Fruit fly (Drosophila melanogaster) whole organism, embryonic: Measurements from ENCODE around the gene Rtnl1.

Experiments used
- Abd-B ChIP-seq: fragments of 200-800 bp; sonication (Bioruptor generic); optimal IDR thresholded peaks from 2 replicates; lab custom pipeline; 2018; ENCODE audit warnings: missing biosample characterization, mild to moderate bottlenecking, missing genetic modification characterization, moderate library complexity
- Antp ChIP-seq: fragments of 200-800 bp; sonication (Bioruptor generic); optimal IDR thresholded peaks from 3 replicates; lab custom pipeline; 2016; ENCODE audit warnings: missing biosample characterization, missing genetic modification characterization
- BEAF-32 ChIP-seq: fragments of 200-800 bp; sonication (Bioruptor generic); optimal IDR thresholded peaks from 3 replicates; lab custom pipeline; 2017; ENCODE audit warnings: missing biosample characterization, missing genetic modification characterization, mild to moderate bottlenecking, moderate library complexity, missing genetic modification reagents
- Bgb ChIP-seq: fragments of 200-800 bp; sonication (Bioruptor generic); IDR thresholded peaks from 2 replicates; pipeline ENCODE4 v1.3.6; 2022; ENCODE audit warnings: missing biosample characterization, missing genetic modification characterization; ENCODE audit not compliant: partially characterized antibody
- CG10209 ChIP-seq: fragments of 200-800 bp; sonication (Bioruptor generic); optimal IDR thresholded peaks from 3 replicates; lab custom pipeline; 2017; ENCODE audit warnings: missing biosample characterization, mild to moderate bottlenecking, missing genetic modification characterization, missing genetic modification reagents
- CG13123 ChIP-seq: fragments of 200-800 bp; sonication (Bioruptor generic); optimal IDR thresholded peaks from 2 replicates; lab custom pipeline; 2016; ENCODE audit warnings: missing biosample characterization, missing genetic modification characterization
- CG13287 ChIP-seq: fragments of 200-800 bp; sonication (Bioruptor generic); IDR thresholded peaks from 2 replicates; pipeline ENCODE4 v1.3.6; 2022; ENCODE audit warnings: missing biosample characterization, missing genetic modification characterization; ENCODE audit not compliant: partially characterized antibody
- CG15011 ChIP-seq: fragments of 200-800 bp; sonication (Bioruptor generic); optimal IDR thresholded peaks from 3 replicates; lab custom pipeline; 2018; ENCODE audit warnings: missing biosample characterization, mild to moderate bottlenecking, missing genetic modification characterization
- CG18764 ChIP-seq: fragments of 200-800 bp; sonication (Bioruptor generic); optimal IDR thresholded peaks from 3 replicates; lab custom pipeline; 2016; ENCODE audit warnings: missing biosample characterization, missing genetic modification characterization
- CG5953 ChIP-seq: fragments of 200-800 bp; sonication (Bioruptor generic); IDR thresholded peaks from 2 replicates; pipeline ENCODE4 v1.3.6; 2022; ENCODE audit warnings: missing biosample characterization, missing genetic modification characterization
- CG6175 ChIP-seq: fragments of 200-800 bp; sonication (Bioruptor generic); IDR thresholded peaks from 3 replicates; pipeline ENCODE4 v1.3.6; 2022; ENCODE audit warnings: missing biosample characterization, missing genetic modification characterization
- CG6791 ChIP-seq: fragments of 200-800 bp; sonication (Bioruptor generic); IDR thresholded peaks from 3 replicates; pipeline ENCODE4 v1.3.6; 2022; ENCODE audit warnings: missing biosample characterization, missing genetic modification characterization; ENCODE audit not compliant: partially characterized antibody
- CG7271 ChIP-seq: fragments of 200-800 bp; sonication (Bioruptor generic); optimal IDR thresholded peaks from 2 replicates; lab custom pipeline; 2018; ENCODE audit warnings: missing biosample characterization, mild to moderate bottlenecking, missing genetic modification characterization, moderate library complexity
- CG7963 ChIP-seq: fragments of 200-800 bp; sonication (Bioruptor generic); IDR thresholded peaks from 3 replicates; pipeline ENCODE4 v1.3.6; 2022; ENCODE audit warnings: missing biosample characterization, missing genetic modification characterization; ENCODE audit not compliant: partially characterized antibody
- CG8924 ChIP-seq: fragments of 200-800 bp; optimal IDR thresholded peaks from 3 replicates; lab custom pipeline; 2019; ENCODE audit warnings: missing biosample characterization, mild to moderate bottlenecking, missing genetic modification characterization, moderate library complexity
- CTCF ChIP-seq: fragments of 200-800 bp; sonication (Bioruptor generic); optimal IDR thresholded peaks from 2 replicates; lab custom pipeline; 2017; ENCODE audit warnings: missing biosample characterization, mild to moderate bottlenecking, missing genetic modification characterization, moderate library complexity
- D19B ChIP-seq: fragments of 200-800 bp; sonication (Bioruptor generic); optimal IDR thresholded peaks from 2 replicates; lab custom pipeline; 2017; ENCODE audit warnings: missing biosample characterization, mild to moderate bottlenecking, missing genetic modification characterization
- Dll ChIP-seq: fragments of 200-800 bp; sonication (Bioruptor generic); IDR thresholded peaks from 4 replicates; pipeline ENCODE4 v1.3.6; 2022; ENCODE audit warnings: missing biosample characterization, missing genetic modification characterization; ENCODE audit not compliant: partially characterized antibody
- Dp ChIP-seq: fragments of 200-800 bp; sonication (Bioruptor generic); optimal IDR thresholded peaks from 2 replicates; lab custom pipeline; 2018; ENCODE audit warnings: missing biosample characterization, mild to moderate bottlenecking, missing genetic modification characterization, moderate library complexity
- GATAe ChIP-seq: fragments of 200-800 bp; sonication (Bioruptor generic); conservative IDR thresholded peaks from 2 replicates; pipeline ENCODE4 v1.3.6; 2022; ENCODE audit warnings: missing biosample characterization, missing genetic modification characterization
- Hey ChIP-seq: fragments of 200-800 bp; sonication (Bioruptor generic); optimal IDR thresholded peaks from 3 replicates; lab custom pipeline; 2018; ENCODE audit warnings: missing biosample characterization, mild to moderate bottlenecking, missing genetic modification characterization
- HmgZ ChIP-seq: fragments of 200-800 bp; sonication (Bioruptor generic); optimal IDR thresholded peaks from 2 replicates; lab custom pipeline; 2018; ENCODE audit warnings: missing biosample characterization, mild to moderate bottlenecking, missing genetic modification characterization
- Mrtf ChIP-seq: fragments of 200-800 bp; sonication (Bioruptor generic); IDR thresholded peaks from 3 replicates; pipeline ENCODE4 v1.3.6; 2022; ENCODE audit warnings: missing biosample characterization, missing genetic modification characterization
- Nf-YC ChIP-seq: fragments of 200-800 bp; optimal IDR thresholded peaks from 3 replicates; lab custom pipeline; 2019; ENCODE audit warnings: missing biosample characterization, mild to moderate bottlenecking, missing genetic modification characterization, moderate library complexity
- YL-1 ChIP-seq: fragments of 200-800 bp; sonication (Bioruptor generic); optimal IDR thresholded peaks from 3 replicates; lab custom pipeline; 2017; ENCODE audit warnings: missing biosample characterization, mild to moderate bottlenecking, missing genetic modification characterization
- bbx ChIP-seq: fragments of 200-800 bp; sonication (Bioruptor generic); IDR thresholded peaks from 2 replicates; pipeline ENCODE4 v1.3.6; 2022; ENCODE audit warnings: missing biosample characterization, missing genetic modification characterization; ENCODE audit not compliant: partially characterized antibody
- chinmo ChIP-seq: fragments of 200-800 bp; sonication (Bioruptor generic); IDR thresholded peaks from 4 replicates; pipeline ENCODE4 v1.3.6; 2022; ENCODE audit warnings: missing biosample characterization, missing genetic modification characterization; ENCODE audit not compliant: partially characterized antibody
- crp ChIP-seq, 2 experiments: fragments of 200-800 bp; sonication (Bioruptor generic); optimal IDR thresholded peaks; 2 replicates in 1 of 2; 3 replicates in 1 of 2; lab custom pipeline; 2017; ENCODE audit warnings: missing biosample characterization in 2 of 2, missing genetic modification characterization in 2 of 2, mild to moderate bottlenecking in 1 of 2, moderate library complexity in 1 of 2
- cwo ChIP-seq: fragments of 200-800 bp; sonication (Bioruptor generic); optimal IDR thresholded peaks from 3 replicates; lab custom pipeline; 2017; ENCODE audit warnings: missing biosample characterization, missing genetic modification characterization, mild to moderate bottlenecking, moderate library complexity, missing genetic modification reagents
- exex ChIP-seq: fragments of 200-800 bp; sonication (Bioruptor generic); optimal IDR thresholded peaks from 4 replicates; lab custom pipeline; 2018; ENCODE audit warnings: missing biosample characterization, mild to moderate bottlenecking, missing genetic modification characterization, moderate library complexity
- ftz-f1 ChIP-seq: fragments of 200-800 bp; sonication (Bioruptor generic); optimal IDR thresholded peaks from 2 replicates; lab custom pipeline; 2016; ENCODE audit warnings: missing biosample characterization, missing genetic modification characterization
- fu2 ChIP-seq: fragments of 200-800 bp; sonication (Bioruptor generic); optimal IDR thresholded peaks from 2 replicates; lab custom pipeline; 2016; ENCODE audit warnings: missing biosample characterization, missing genetic modification characterization
- gcm ChIP-seq: fragments of 200-800 bp; sonication (Bioruptor generic); optimal IDR thresholded peaks from 2 replicates; lab custom pipeline; 2019; ENCODE audit warnings: missing biosample characterization, mild to moderate bottlenecking, missing genetic modification characterization, moderate library complexity
- grn ChIP-seq: fragments of 200-800 bp; sonication (Bioruptor generic); optimal IDR thresholded peaks from 3 replicates; lab custom pipeline; 2017; ENCODE audit warnings: missing biosample characterization, missing genetic modification characterization
- hbn ChIP-seq: fragments of 200-800 bp; sonication (Bioruptor generic); IDR thresholded peaks from 2 replicates; pipeline ENCODE4 v1.3.6; 2022; ENCODE audit warnings: missing biosample characterization, missing genetic modification characterization; ENCODE audit not compliant: partially characterized antibody
- inv ChIP-seq: fragments of 200-800 bp; sonication (Bioruptor generic); IDR thresholded peaks from 2 replicates; pipeline ENCODE4 v1.3.6; 2022; ENCODE audit warnings: missing biosample characterization, missing genetic modification characterization; ENCODE audit not compliant: partially characterized antibody
- lmd ChIP-seq: fragments of 200-800 bp; sonication (Bioruptor generic); IDR thresholded peaks from 2 replicates; pipeline ENCODE4 v1.3.6; 2022; ENCODE audit warnings: missing biosample characterization, missing genetic modification characterization
- mirr ChIP-seq: fragments of 200-800 bp; sonication (Bioruptor generic); optimal IDR thresholded peaks from 3 replicates; lab custom pipeline; 2018; ENCODE audit warnings: missing biosample characterization, mild to moderate bottlenecking, missing genetic modification characterization
- scrt ChIP-seq: fragments of 200-800 bp; sonication (Bioruptor generic); optimal IDR thresholded peaks from 2 replicates; lab custom pipeline; 2018; ENCODE audit warnings: missing biosample characterization, mild to moderate bottlenecking, missing genetic modification characterization, moderate library complexity
- stwl ChIP-seq: fragments of 200-800 bp; sonication (Bioruptor generic); optimal IDR thresholded peaks from 3 replicates; lab custom pipeline; 2018; ENCODE audit warnings: missing biosample characterization, mild to moderate bottlenecking, missing genetic modification characterization, moderate library complexity
- sug ChIP-seq: fragments of 200-800 bp; optimal IDR thresholded peaks from 2 replicates; lab custom pipeline; 2019; ENCODE audit warnings: missing biosample characterization, mild to moderate bottlenecking, missing genetic modification characterization, moderate library complexity
- vnd ChIP-seq: fragments of 200-800 bp; sonication (Bioruptor generic); IDR thresholded peaks from 3 replicates; pipeline ENCODE4 v1.3.6; 2022; ENCODE audit warnings: missing biosample characterization, missing genetic modification characterization; ENCODE audit not compliant: partially characterized antibody
- zen ChIP-seq: fragments of 200-800 bp; sonication (Bioruptor generic); optimal IDR thresholded peaks from 3 replicates; lab custom pipeline; 2018; ENCODE audit warnings: missing biosample characterization, mild to moderate bottlenecking, missing genetic modification characterization, moderate library complexity

Gene Rtnl1

dm6 chr2L:4953086-4953570 is 56.4 kb downstream of the Rtnl1 start, which contains the start of gene Jon25Bii:
Gene Jon25Bii, minus strand, starts transcription at chr2L:4953136.
- peak; percentile 9 for TF ChIP-seq cwo
- peak; percentile 77 for TF ChIP-seq Hey
- TF ChIP-seq CG6175 (GFP tag; lab: Robert Waterston, UW): peak; percentile 8; the same call in 1 of the 3 replicates
- peak; percentile 80 for TF ChIP-seq mirr
- TF ChIP-seq gcm (GFP tag; lab: Kevin White, UChicago): no peak
- no peak for TF ChIP-seq HmgZ (tag; lab: Kevin White, UChicago)
- TF ChIP-seq sug (tag; lab: Kevin White, UChicago): peak; percentile 70
- peak; percentile 41 for TF ChIP-seq D19B (GFP tag; lab: Kevin White, UChicago)
- peak; percentile 84 for TF ChIP-seq grn (GFP tag; lab: Kevin White, UChicago)
- TF ChIP-seq scrt (GFP tag; lab: Kevin White, UChicago): no peak
- TF ChIP-seq exex: peak; percentile 92
- TF ChIP-seq GATAe: peak; percentile 37; the same call in 1 of the 2 replicates
- peak; percentile 36; the same call in 1 of the 3 replicates for TF ChIP-seq vnd (GFP tag; lab: Robert Waterston, UW)

dm6 chr2L:4950667-4951066 is 58.9 kb downstream of the Rtnl1 start, which contains the start of gene Jon25Biii:
Gene Jon25Biii, minus strand, starts transcription at chr2L:4950767.
- TF ChIP-seq CG10209 (GFP tag; lab: Kevin White, UChicago) (no peak), sug (tag; lab: Kevin White, UChicago) (peak; percentile 84)

DNA sequence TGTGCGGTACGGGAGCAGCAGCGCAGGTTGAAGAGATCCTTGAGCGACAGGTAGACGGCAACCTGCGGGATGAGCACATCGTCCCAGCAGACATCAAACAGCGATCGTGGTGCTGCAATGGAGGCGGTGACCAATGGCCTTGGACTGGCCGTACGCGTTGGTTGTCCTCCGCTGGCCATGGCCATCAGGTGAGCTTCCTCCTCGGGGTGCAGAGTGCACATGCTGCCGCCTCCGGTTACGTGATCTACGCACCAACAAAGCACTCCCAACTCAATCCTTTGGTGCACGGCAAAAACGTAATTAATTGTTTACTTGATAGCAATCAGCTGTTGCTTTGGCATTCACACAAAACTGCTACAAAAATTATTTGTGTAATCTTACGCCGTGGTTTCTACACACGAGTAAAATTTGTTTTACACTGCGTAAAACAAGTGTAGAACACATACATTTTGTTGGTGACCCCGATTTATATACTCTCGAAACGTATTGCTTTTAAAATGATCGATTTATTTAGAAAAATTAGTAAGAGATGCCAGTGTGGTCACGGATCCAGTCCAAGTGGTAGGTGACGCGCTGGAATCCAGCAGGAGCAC is 60.0 kb downstream of the Rtnl1 start, which contains the start of gene jet:
Gene jet (minus strand): TSS at position 332 of the 593 bp plus-strand sequence.
- TF ChIP-seq lmd (GFP tag; lab: Robert Waterston, UW) (0 out of 2 replicates have a peak, but pooled peaks have one; percentile 5), CG6791 (peak; percentile 57; the same call in 2 of the 3 replicates), exex (peak; percentile 72), Mrtf (no peak), CG7963 (GFP tag; lab: Robert Waterston, UW) (peak; percentile 55; the same call in 1 of the 3 replicates), Dp (GFP tag; lab: Kevin White, UChicago) (peak; percentile 34), BEAF-32 (GFP tag; lab: Kevin White, UChicago) (peak; percentile 24), CG13287 (GFP tag; lab: Robert Waterston, UW) (peak; percentile 52; the same call in 1 of the 2 replicates), CG18764 (GFP tag; lab: Kevin White, UChicago) (no peak), inv (GFP tag; lab: Robert Waterston, UW) (0 out of 2 replicates have a peak, but pooled peaks have one; percentile 8), grn (GFP tag; lab: Kevin White, UChicago) (peak; percentile 78), ftz-f1 (GFP tag; lab: Kevin White, UChicago) (peak; percentile 81), Nf-YC (tag; lab: Kevin White, UChicago) (peak; percentile 26), YL-1 (GFP tag; lab: Kevin White, UChicago) (peak; percentile 2), hbn (GFP tag; lab: Robert Waterston, UW) (0 out of 2 replicates have a peak, but pooled peaks have one; percentile 20), stwl (tag; lab: Kevin White, UChicago) (peak; percentile 49), chinmo (0 out of 4 replicates have a peak, but pooled peaks have one; percentile 23), CG13123 (GFP tag; lab: Kevin White, UChicago) (no peak), Abd-B (peak; percentile 9), CG8924 (no peak), zen (tag; lab: Kevin White, UChicago) (peak; percentile 22), CG15011 (GFP tag; lab: Kevin White, UChicago) (no peak), bbx (GFP tag; lab: Robert Waterston, UW) (peak; percentile 48), Antp (GFP tag; lab: Kevin White, UChicago) (no peak), crp (GFP tag; optimal IDR thresholded peaks at IDR 0.05; lab: Kevin White, UChicago) (peak; percentile 78 to 93), Dll (GFP tag; lab: Robert Waterston, UW) (0 out of 4 replicates have a peak, but pooled peaks have one; percentile 22), HmgZ (tag; lab: Kevin White, UChicago) (peak; percentile 57), fu2 (no peak), CTCF (GFP tag; lab: Kevin White, UChicago) (peak; percentile 57), CG7271 (tag; lab: Kevin White, UChicago) (no peak), CG5953 (GFP tag; lab: Robert Waterston, UW) (no peak), Bgb (GFP tag; lab: Robert Waterston, UW) (peak; percentile 76)
